Worm (Caenorhabditis elegans) whole organism, midembryonic: ENCODE results near the gene Y73C8C.4.

ENCODE experiments used
- T22C8.4 ChIP-seq: fragments of 200-800 bp; sonication (Bioruptor generic); IDR thresholded peaks from 2 replicates; pipeline ENCODE4 v1.3.6; 2022; ENCODE audit warnings: missing genetic modification characterization, missing compliant biosample characterization
- cog-1 ChIP-seq: sonication (generic microtip); optimal IDR thresholded peaks from 2 replicates; lab custom pipeline; 2016; ENCODE audit warnings: missing genetic modification characterization, missing compliant biosample characterization

DNA sequence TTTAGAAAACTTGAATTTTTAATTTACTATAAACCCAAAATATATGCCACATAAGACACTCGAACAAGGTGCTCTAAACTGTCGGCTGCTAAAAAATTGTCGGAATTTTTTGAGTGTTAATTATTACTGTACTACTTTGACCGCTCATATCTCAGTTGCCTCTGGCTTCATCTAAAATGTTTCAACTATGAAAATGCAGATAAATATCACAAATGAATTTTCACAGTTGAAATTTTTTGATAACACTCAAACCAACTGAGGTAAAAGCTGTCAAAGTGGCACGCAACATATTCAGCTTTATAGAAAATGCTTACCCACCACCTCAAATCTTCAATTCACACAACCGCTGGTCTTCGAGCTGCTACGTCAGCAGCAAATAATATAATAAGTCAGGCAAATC, 13.2 kb downstream of the Y73C8C.4 start, which contains the start of gene acs-21:
- no peak for TF ChIP-seq cog-1
- no peak for TF ChIP-seq T22C8.4 (GFP tag; lab: Robert Waterston, UW)
